Worm (Caenorhabditis elegans): ENCODE results near the gene C47E8.3.

- no peak for TF ChIP-seq dpl-1 (GFP tag; optimal IDR thresholded peaks at IDR 0.05)
- TF ChIP-seq ama-1 (optimal IDR thresholded peaks at IDR 0.05) = no peak
- no peak for TF ChIP-seq ama-1 (GFP tag; optimal IDR thresholded peaks at IDR 0.05)
- no peak for TF ChIP-seq ZK185.1 (tag; optimal IDR thresholded peaks at IDR 0.05; ENCODE audit: poor library complexity, severe bottlenecking)
- TF ChIP-seq snpc-4 (GFP tag; optimal IDR thresholded peaks at IDR 0.05) = no peak
- no peak for TF ChIP-seq snpc-4 (tag; optimal IDR thresholded peaks at IDR 0.05)
- TF ChIP-seq cebp-1 (GFP tag; IDR thresholded peaks at IDR 0.05) = no peak
- TF ChIP-seq cebp-1 (tag; optimal IDR thresholded peaks at IDR 0.05) = no peak
- TF ChIP-seq B0035.1 (tag; optimal IDR thresholded peaks at IDR 0.05) = no peak
- no peak for TF ChIP-seq unc-62 (GFP tag; optimal IDR thresholded peaks at IDR 0.05)
- no peak for TF ChIP-seq F33H1.4 (GFP tag; IDR thresholded peaks at IDR 0.05)
- TF ChIP-seq Y79H2A.3 (GFP tag; conservative IDR thresholded peaks at IDR 0.05) = no peak
Observed at ce11 chrV:14680014-14680413, at the start of gene C47E8.3.

Measured in whole organism, young adult.